Fruit fly (Drosophila melanogaster) whole organism: ENCODE data around the gene Hcs.

Experiments used
- CG8478 ChIP-seq: fragments of >200 bp; optimal IDR thresholded peaks from 2 replicates; lab custom pipeline; 2018; ENCODE audit warnings: inconsistent platforms
- pan ChIP-seq: fragments of >200 bp; optimal IDR thresholded peaks from 2 replicates; lab custom pipeline; 2017
- psq ChIP-seq: fragments of >200 bp; optimal IDR thresholded peaks from 2 replicates; lab custom pipeline; 2017
- usp ChIP-seq: fragments of >200 bp; optimal IDR thresholded peaks from 2 replicates; lab custom pipeline; 2017; ENCODE audit warnings: missing biosample characterization, missing genetic modification characterization, mixed read lengths

- TF ChIP-seq usp (GFP tag; lab: Kevin White, UChicago) (no peak), pan (lab: Kevin White, UChicago) (no peak), CG8478 (lab: Kevin White, UChicago) (no peak), psq (lab: Kevin White, UChicago) (no peak)
Observed at dm6 chr3R:5474551-5474950, at the start of gene Hcs, which contains the start of the genes CG45100 and HDAC3.
